Fruit fly (Drosophila melanogaster) whole organism, embryonic: ENCODE data around the gene Fign.

Source experiments
- BEAF-32 ChIP-seq: fragments of 200-800 bp; sonication (Bioruptor generic); optimal IDR thresholded peaks from 3 replicates; lab custom pipeline; 2017; ENCODE audit warnings: missing biosample characterization, missing genetic modification characterization, mild to moderate bottlenecking, moderate library complexity, missing genetic modification reagents
- CG1024 ChIP-seq: fragments of 200-800 bp; sonication (Bioruptor generic); IDR thresholded peaks from 2 replicates; pipeline ENCODE4 v1.3.6; 2022; ENCODE audit warnings: missing biosample characterization, missing genetic modification characterization
- CG10979 ChIP-seq: fragments of 200-800 bp; sonication (Bioruptor generic); optimal IDR thresholded peaks from 2 replicates; lab custom pipeline; 2018; ENCODE audit warnings: missing biosample characterization, mild to moderate bottlenecking, missing genetic modification characterization, moderate library complexity
- CG11723 ChIP-seq: fragments of 200-800 bp; sonication (Bioruptor generic); optimal IDR thresholded peaks from 2 replicates; lab custom pipeline; 2017; ENCODE audit warnings: missing biosample characterization, mild to moderate bottlenecking, missing genetic modification characterization
- CG12219 ChIP-seq: fragments of 200-800 bp; sonication (Bioruptor generic); optimal IDR thresholded peaks from 3 replicates; lab custom pipeline; 2018; ENCODE audit warnings: missing biosample characterization, mild to moderate bottlenecking, missing genetic modification characterization
- CG14710 ChIP-seq: fragments of 200-800 bp; sonication (Bioruptor generic); optimal IDR thresholded peaks from 3 replicates; lab custom pipeline; 2019; ENCODE audit warnings: missing biosample characterization, mild to moderate bottlenecking, missing genetic modification characterization, moderate library complexity
- CG16863 ChIP-seq: fragments of 200-800 bp; sonication (Bioruptor generic); optimal IDR thresholded peaks from 3 replicates; lab custom pipeline; 2016; ENCODE audit warnings: missing biosample characterization, missing genetic modification characterization
- CG17359 ChIP-seq: fragments of 200-800 bp; sonication (Bioruptor generic); optimal IDR thresholded peaks from 3 replicates; lab custom pipeline; 2018; ENCODE audit warnings: missing biosample characterization, mild to moderate bottlenecking, missing genetic modification characterization, moderate library complexity
- CG17568 ChIP-seq: fragments of 200-800 bp; sonication (Bioruptor generic); optimal IDR thresholded peaks from 2 replicates; lab custom pipeline; 2018; ENCODE audit warnings: missing biosample characterization, mild to moderate bottlenecking, missing genetic modification characterization, moderate library complexity
- CG18599 ChIP-seq: fragments of 200-800 bp; sonication (Bioruptor generic); optimal IDR thresholded peaks from 3 replicates; lab custom pipeline; 2017; ENCODE audit warnings: missing biosample characterization, missing genetic modification characterization, mild to moderate bottlenecking, moderate library complexity, missing genetic modification reagents
- CG2129 ChIP-seq: fragments of 200-800 bp; sonication (Bioruptor generic); IDR thresholded peaks from 2 replicates; pipeline ENCODE4 v1.3.6; 2022; ENCODE audit warnings: missing biosample characterization, missing genetic modification characterization; ENCODE audit not compliant: partially characterized antibody
- CG32772 ChIP-seq: fragments of 200-800 bp; sonication (Bioruptor generic); IDR thresholded peaks from 2 replicates; pipeline ENCODE4 v1.3.6; 2022; ENCODE audit warnings: missing biosample characterization, missing genetic modification characterization
- CG4282 ChIP-seq: fragments of 200-800 bp; sonication (Bioruptor generic); optimal IDR thresholded peaks from 2 replicates; lab custom pipeline; 2016; ENCODE audit warnings: missing biosample characterization, missing genetic modification characterization
- CG4617 ChIP-seq: fragments of 200-800 bp; sonication (Bioruptor generic); optimal IDR thresholded peaks from 3 replicates; lab custom pipeline; 2016; ENCODE audit warnings: missing biosample characterization, missing genetic modification characterization, borderline replicate concordance
- CG6689 ChIP-seq: fragments of 200-800 bp; sonication (Bioruptor generic); IDR thresholded peaks from 2 replicates; pipeline ENCODE4 v1.3.6; 2022; ENCODE audit warnings: missing biosample characterization, missing genetic modification characterization
- CG6813 ChIP-seq: fragments of 200-800 bp; sonication (Bioruptor generic); optimal IDR thresholded peaks from 2 replicates; lab custom pipeline; 2017; ENCODE audit warnings: missing biosample characterization, missing genetic modification characterization, mild to moderate bottlenecking, moderate library complexity, missing genetic modification reagents
- CG6854 ChIP-seq: fragments of 200-800 bp; sonication (Bioruptor generic); optimal IDR thresholded peaks from 3 replicates; lab custom pipeline; 2017; ENCODE audit warnings: missing biosample characterization, mild to moderate bottlenecking, missing genetic modification characterization
- CG7357 ChIP-seq: fragments of 200-800 bp; sonication (Bioruptor generic); IDR thresholded peaks from 3 replicates; pipeline ENCODE4 v1.3.6; 2022; ENCODE audit warnings: missing biosample characterization, missing genetic modification characterization
- CG8359 ChIP-seq: fragments of 200-800 bp; sonication (Bioruptor generic); optimal IDR thresholded peaks from 2 replicates; lab custom pipeline; 2017; ENCODE audit warnings: missing biosample characterization, mild to moderate bottlenecking, missing genetic modification characterization, borderline replicate concordance
- CHES-1-like ChIP-seq: fragments of 200-800 bp; sonication (Bioruptor generic); optimal IDR thresholded peaks from 2 replicates; lab custom pipeline; 2016; ENCODE audit warnings: missing biosample characterization, missing genetic modification characterization
- Dp ChIP-seq: fragments of 200-800 bp; sonication (Bioruptor generic); optimal IDR thresholded peaks from 2 replicates; lab custom pipeline; 2018; ENCODE audit warnings: missing biosample characterization, mild to moderate bottlenecking, missing genetic modification characterization, moderate library complexity
- Ets65A ChIP-seq: fragments of 200-800 bp; sonication (Bioruptor generic); peaks from one replicate; lab custom pipeline; 2016; ENCODE audit warnings: missing biosample characterization, missing genetic modification characterization
- GATAe ChIP-seq: fragments of 200-800 bp; sonication (Bioruptor generic); conservative IDR thresholded peaks from 2 replicates; pipeline ENCODE4 v1.3.6; 2022; ENCODE audit warnings: missing biosample characterization, missing genetic modification characterization
- Gug ChIP-seq: fragments of 200-800 bp; sonication (Bioruptor generic); IDR thresholded peaks from 4 replicates; pipeline ENCODE4 v1.3.6; 2022; ENCODE audit warnings: missing biosample characterization, missing genetic modification characterization
- MESR4 ChIP-seq: fragments of 200-800 bp; sonication (Bioruptor generic); optimal IDR thresholded peaks from 2 replicates; lab custom pipeline; 2018; ENCODE audit warnings: missing biosample characterization, mild to moderate bottlenecking, missing genetic modification characterization, moderate library complexity
- Med ChIP-seq: fragments of 200-800 bp; sonication (Bioruptor generic); peaks from one replicate; lab custom pipeline; 2016; ENCODE audit warnings: missing biosample characterization, missing genetic modification characterization, mild to moderate bottlenecking, inconsistent platforms, moderate library complexity
- Scr ChIP-seq: fragments of 200-800 bp; sonication (Bioruptor generic); IDR thresholded peaks from 2 replicates; pipeline ENCODE4 v1.3.6; 2022; ENCODE audit warnings: missing biosample characterization, missing genetic modification characterization; ENCODE audit not compliant: partially characterized antibody
- Sox102F ChIP-seq: fragments of 200-800 bp; sonication (Bioruptor generic); optimal IDR thresholded peaks from 2 replicates; lab custom pipeline; 2018; ENCODE audit warnings: missing biosample characterization, mild to moderate bottlenecking, missing genetic modification characterization, moderate library complexity
- Stat92E ChIP-seq, 3 experiments: fragments of >200 bp in 2 of 3; fragments of 200-800 bp in 1 of 3; sonication (Bioruptor generic) in 1 of 3; optimal IDR thresholded peaks; 2 replicates each; lab custom pipeline; 2017 to 2019; ENCODE audit warnings: missing biosample characterization in 3 of 3, missing genetic modification characterization in 3 of 3, mild to moderate bottlenecking in 1 of 3, moderate library complexity in 1 of 3
- TFAM ChIP-seq: fragments of 200-800 bp; sonication (Bioruptor generic); optimal IDR thresholded peaks from 2 replicates; lab custom pipeline; 2017; ENCODE audit warnings: missing biosample characterization, missing genetic modification characterization, inconsistent platforms
- Usf ChIP-seq: fragments of 200-800 bp; sonication (Bioruptor generic); optimal IDR thresholded peaks from 2 replicates; lab custom pipeline; 2017; ENCODE audit warnings: missing genotype, missing biosample characterization, missing genetic modification characterization
- Vsx1 ChIP-seq: fragments of 200-800 bp; sonication (Bioruptor generic); optimal IDR thresholded peaks from 2 replicates; lab custom pipeline; 2017; ENCODE audit warnings: missing biosample characterization, mild to moderate bottlenecking, missing genetic modification characterization, missing genetic modification reagents
- amos ChIP-seq: fragments of 200-800 bp; sonication (Bioruptor generic); IDR thresholded peaks from 2 replicates; pipeline ENCODE4 v1.3.6; 2022; ENCODE audit warnings: missing biosample characterization, missing genetic modification characterization; ENCODE audit not compliant: partially characterized antibody
- bowl ChIP-seq: fragments of 200-800 bp; sonication (Bioruptor generic); IDR thresholded peaks from 2 replicates; pipeline ENCODE4 v1.3.6; 2022; ENCODE audit warnings: missing biosample characterization, missing genetic modification characterization
- br ChIP-seq: fragments of >200 bp; optimal IDR thresholded peaks from 2 replicates; lab custom pipeline; 2017
- chinmo ChIP-seq: fragments of 200-800 bp; sonication (Bioruptor generic); IDR thresholded peaks from 4 replicates; pipeline ENCODE4 v1.3.6; 2022; ENCODE audit warnings: missing biosample characterization, missing genetic modification characterization; ENCODE audit not compliant: partially characterized antibody
- exex ChIP-seq: fragments of 200-800 bp; sonication (Bioruptor generic); optimal IDR thresholded peaks from 4 replicates; lab custom pipeline; 2018; ENCODE audit warnings: missing biosample characterization, mild to moderate bottlenecking, missing genetic modification characterization, moderate library complexity
- fd102C ChIP-seq: fragments of 200-800 bp; sonication (Bioruptor generic); optimal IDR thresholded peaks from 2 replicates; lab custom pipeline; 2018; ENCODE audit warnings: missing biosample characterization, mild to moderate bottlenecking, missing genetic modification characterization, moderate library complexity
- onecut ChIP-seq: fragments of 200-800 bp; sonication (Bioruptor generic); IDR thresholded peaks from 2 replicates; pipeline ENCODE4 v1.3.6; 2022; ENCODE audit warnings: missing biosample characterization, missing genetic modification characterization
- pan ChIP-seq, 4 experiments: fragments of >200 bp in 3 of 4; fragments of 200-800 bp in 1 of 4; sonication (Bioruptor generic) in 1 of 4; optimal IDR thresholded peaks in 3 of 4; IDR thresholded peaks in 1 of 4; 2 replicates each; pipeline versions ENCODE4 v1.3.6 to Lab custom; 2017 to 2022; ENCODE audit warnings: missing biosample characterization in 2 of 4, missing genetic modification characterization in 2 of 4, mixed read lengths in 1 of 4
- peb ChIP-seq: fragments of 200-800 bp; sonication (Bioruptor generic); IDR thresholded peaks from 2 replicates; pipeline ENCODE4 v1.3.6; 2022; ENCODE audit warnings: missing biosample characterization, missing genetic modification characterization
- pfk ChIP-seq: fragments of 200-800 bp; sonication (Bioruptor generic); optimal IDR thresholded peaks from 2 replicates; lab custom pipeline; 2018; ENCODE audit warnings: missing biosample characterization, mild to moderate bottlenecking, missing genetic modification characterization, moderate library complexity
- phol ChIP-seq: fragments of 200-800 bp; sonication (Bioruptor generic); optimal IDR thresholded peaks from 3 replicates; lab custom pipeline; 2018; ENCODE audit warnings: missing biosample characterization, mild to moderate bottlenecking, missing genetic modification characterization, moderate library complexity
- pum ChIP-seq: fragments of 200-800 bp; sonication (Bioruptor generic); optimal IDR thresholded peaks from 2 replicates; lab custom pipeline; 2016; ENCODE audit warnings: missing biosample characterization, missing genetic modification characterization
- so ChIP-seq: fragments of 200-800 bp; sonication (Bioruptor generic); IDR thresholded peaks from 3 replicates; pipeline ENCODE4 v1.3.6; 2022; ENCODE audit warnings: missing biosample characterization, missing genetic modification characterization
- sob ChIP-seq: fragments of 200-800 bp; sonication (Bioruptor generic); IDR thresholded peaks from 2 replicates; pipeline ENCODE4 v1.3.6; 2022; ENCODE audit warnings: missing biosample characterization, missing genetic modification characterization
- sr ChIP-seq: fragments of 200-800 bp; sonication (Bioruptor generic); IDR thresholded peaks from 3 replicates; pipeline ENCODE4 v1.3.6; 2022; ENCODE audit warnings: missing biosample characterization, missing genetic modification characterization
- trem ChIP-seq: fragments of 200-800 bp; optimal IDR thresholded peaks from 3 replicates; lab custom pipeline; 2019; ENCODE audit warnings: missing biosample characterization, mild to moderate bottlenecking, missing genetic modification characterization, moderate library complexity
- vfl ChIP-seq: fragments of 200-800 bp; sonication (Bioruptor generic); optimal IDR thresholded peaks from 2 replicates; lab custom pipeline; 2016; ENCODE audit warnings: missing biosample characterization, missing genetic modification characterization
- zf30C ChIP-seq: fragments of 200-800 bp; sonication (Bioruptor generic); optimal IDR thresholded peaks from 3 replicates; lab custom pipeline; 2018; ENCODE audit warnings: missing biosample characterization, mild to moderate bottlenecking, missing genetic modification characterization

Gene Fign

dm6 chr2L:3298065-3298469 lies 21.6 kb downstream of the Fign start:
- TF ChIP-seq fd102C (GFP tag; lab: Kevin White, UChicago) = no peak
- no peak for TF ChIP-seq CG10979 (tag; lab: Kevin White, UChicago)
- no peak for TF ChIP-seq CG4617 (GFP tag; lab: Kevin White, UChicago)
- TF ChIP-seq CG17568 (GFP tag; lab: Kevin White, UChicago) = no peak
- peak; percentile 51; the same call in 1 of the 2 replicates for TF ChIP-seq GATAe (GFP tag; lab: Robert Waterston, UW)
- no peak for TF ChIP-seq onecut (GFP tag; lab: Robert Waterston, UW)
- TF ChIP-seq chinmo (GFP tag; lab: Robert Waterston, UW) = 0 out of 4 replicates have a peak, but pooled peaks have one; percentile 58
- TF ChIP-seq pan (optimal IDR thresholded peaks at IDR 0.05; lab: Kevin White, UChicago) = no peak
- no peak for TF ChIP-seq pan (GFP tag; optimal IDR thresholded peaks at IDR 0.05 in 1 of 2, IDR thresholded peaks at IDR 0.05 in 1 of 2)
- TF ChIP-seq CG2129 (GFP tag; lab: Robert Waterston, UW) = no peak
- TF ChIP-seq CG1024 (GFP tag; lab: Robert Waterston, UW) = no peak
- no peak for TF ChIP-seq sob (GFP tag; lab: Robert Waterston, UW)
- peak; percentile 99 for TF ChIP-seq exex (tag; lab: Kevin White, UChicago)
- peak; percentile 0 for TF ChIP-seq CG18599 (GFP tag; lab: Kevin White, UChicago)
- no peak for TF ChIP-seq phol (tag; lab: Kevin White, UChicago)
- TF ChIP-seq Stat92E (GFP tag; optimal IDR thresholded peaks at IDR 0.05; lab: Kevin White, UChicago) = no peak
- TF ChIP-seq CG32772 (GFP tag; lab: Robert Waterston, UW) = no peak
- no peak for TF ChIP-seq br (lab: Kevin White, UChicago)
- no peak for TF ChIP-seq CG14710 (tag; lab: Kevin White, UChicago)
- peak; percentile 1 for TF ChIP-seq CG6813 (GFP tag; lab: Kevin White, UChicago)
- TF ChIP-seq CHES-1-like (GFP tag; lab: Kevin White, UChicago) = no peak
- no peak for TF ChIP-seq Dp (GFP tag; lab: Kevin White, UChicago)
- no peak for TF ChIP-seq Usf (GFP tag; lab: Kevin White, UChicago)
- TF ChIP-seq CG12219 (GFP tag; lab: Kevin White, UChicago) = no peak
- no peak for TF ChIP-seq bowl (GFP tag; lab: Robert Waterston, UW)
- no peak for TF ChIP-seq amos (GFP tag; lab: Robert Waterston, UW)
- TF ChIP-seq Ets65A (GFP tag; lab: Kevin White, UChicago) = no peak
- TF ChIP-seq so (GFP tag; lab: Robert Waterston, UW) = no peak
- peak; percentile 49 for TF ChIP-seq Med
- no peak for TF ChIP-seq CG16863 (GFP tag; lab: Kevin White, UChicago)
- TF ChIP-seq pum = no peak
- TF ChIP-seq CG7357 (GFP tag; lab: Robert Waterston, UW) = no peak
- no peak for TF ChIP-seq sr (GFP tag; lab: Robert Waterston, UW)
- no peak for TF ChIP-seq trem (tag; lab: Kevin White, UChicago)
- TF ChIP-seq TFAM = no peak
- no peak for TF ChIP-seq CG8359 (GFP tag; lab: Kevin White, UChicago)
- TF ChIP-seq Gug (GFP tag; lab: Robert Waterston, UW) = no peak
- no peak for TF ChIP-seq zf30C (GFP tag; lab: Kevin White, UChicago)
- TF ChIP-seq CG11723 (GFP tag; lab: Kevin White, UChicago) = no peak
- no peak for TF ChIP-seq CG6689 (GFP tag; lab: Robert Waterston, UW)
- no peak for TF ChIP-seq peb (GFP tag; lab: Robert Waterston, UW)
- no peak for TF ChIP-seq CG6854 (GFP tag; lab: Kevin White, UChicago)
- TF ChIP-seq CG4282 (GFP tag; lab: Kevin White, UChicago) = no peak
- TF ChIP-seq Scr (GFP tag; lab: Robert Waterston, UW) = no peak
- no peak for TF ChIP-seq BEAF-32 (GFP tag; lab: Kevin White, UChicago)
- TF ChIP-seq Vsx1 = peak; percentile 68
- TF ChIP-seq Sox102F (GFP tag; lab: Kevin White, UChicago) = no peak
- no peak for TF ChIP-seq CG17359 (tag; lab: Kevin White, UChicago)
- TF ChIP-seq pfk (GFP tag; lab: Kevin White, UChicago) = no peak
- TF ChIP-seq MESR4 (GFP tag; lab: Kevin White, UChicago) = no peak
- TF ChIP-seq vfl (GFP tag; lab: Kevin White, UChicago) = no peak
